Worm (Caenorhabditis elegans): Measurements from ENCODE around the gene fat-3.

The fat-3 gene

ce11 chrIV:9803544-9803943 is 721 bp downstream of the fat-3 start (continued):
- TF ChIP-seq lsy-2 (tag; optimal IDR thresholded peaks at IDR 0.05) (peak in 1 of 2 experiments; percentile 71), nhr-111 (GFP tag; optimal IDR thresholded peaks at IDR 0.05) (no peak), dve-1 (tag; optimal IDR thresholded peaks at IDR 0.05; ENCODE audit: insufficient read depth) (peak; percentile 85), Y5F2A.4 (GFP tag; optimal IDR thresholded peaks at IDR 0.05) (no peak), ceh-20 (GFP tag; IDR thresholded peaks at IDR 0.05) (no peak), mes-2 (tag; optimal IDR thresholded peaks at IDR 0.05; ENCODE audit: poor library complexity, severe bottlenecking) (peak; percentile 72), lin-13 (GFP tag; optimal IDR thresholded peaks at IDR 0.05) (peak; percentile 44), madf-5 (GFP tag; IDR thresholded peaks at IDR 0.05) (no peak), lin-15B (tag; optimal IDR thresholded peaks at IDR 0.05) (no peak), Y48G9A.11 (GFP tag; IDR thresholded peaks at IDR 0.05) (no peak), dmd-8 (GFP tag; IDR thresholded peaks at IDR 0.05) (no peak), spr-1 (tag; optimal IDR thresholded peaks at IDR 0.05) (no peak), R02D3.7 (tag; optimal IDR thresholded peaks at IDR 0.05) (no peak), unc-62 (GFP tag; optimal IDR thresholded peaks at IDR 0.05 in 1 of 2) (peak in 1 of 2 experiments; percentile 97), unc-62 (tag; optimal IDR thresholded peaks at IDR 0.05) (no peak), unc-39 (tag; optimal IDR thresholded peaks at IDR 0.05) (no peak), zfp-2 (tag; optimal IDR thresholded peaks at IDR 0.05) (no peak), daf-16 (GFP tag; optimal IDR thresholded peaks at IDR 0.05) (no peak), daf-16 (tag; optimal IDR thresholded peaks at IDR 0.05) (peak; percentile 70), ceh-28 (tag; optimal IDR thresholded peaks at IDR 0.05) (no peak)

ce11 chrIV:9810633-9811032 is 7.8 kb downstream of the fat-3 start, which contains the start of gene dct-15:
TSS of gene dct-15 (minus strand) at chrIV:9810733.
- no peak for TF ChIP-seq hmg-1.1 (GFP tag; IDR thresholded peaks at IDR 0.05)
- TF ChIP-seq skn-1 (tag; optimal IDR thresholded peaks at IDR 0.05) = no peak
- TF ChIP-seq set-16 (GFP tag; IDR thresholded peaks at IDR 0.05) = no peak
- no peak for TF ChIP-seq T26A8.4 (GFP tag; IDR thresholded peaks at IDR 0.05)
- TF ChIP-seq snpc-4 (tag; optimal IDR thresholded peaks at IDR 0.05) = no peak
- TF ChIP-seq F10B5.3 (tag; optimal IDR thresholded peaks at IDR 0.05) = no peak
- no peak for TF ChIP-seq duxl-1 (tag; optimal IDR thresholded peaks at IDR 0.05; ENCODE audit: poor library complexity)
- no peak for TF ChIP-seq unc-62 (GFP tag; optimal IDR thresholded peaks at IDR 0.05 in 1 of 2)
- no peak for TF ChIP-seq unc-62 (tag; optimal IDR thresholded peaks at IDR 0.05)
- no peak for TF ChIP-seq Y48G9A.11 (GFP tag; IDR thresholded peaks at IDR 0.05)

- TF ChIP-seq aha-1 (tag) (peak; percentile 63), nhr-25 (tag; optimal IDR thresholded peaks at IDR 0.05; ENCODE audit: borderline replicate concordance, insufficient read depth) (no peak)
Measured at ce11 chrIV:9811487-9811886, 8.7 kb downstream of the fat-3 start.

- TF ChIP-seq egl-43 (GFP tag; IDR thresholded peaks at IDR 0.05) (no peak), arid-1 (GFP tag; conservative IDR thresholded peaks at IDR 0.05) (no peak), Y105C5A.15 (GFP tag; IDR thresholded peaks at IDR 0.05) (no peak), F44E2.7 (GFP tag; IDR thresholded peaks at IDR 0.05) (no peak), mdt-29 (GFP tag; IDR thresholded peaks at IDR 0.05) (no peak), fos-1 (tag; optimal IDR thresholded peaks at IDR 0.05) (no peak), aha-1 (tag) (no peak)
Measured at ce11 chrIV:9815432-9815831, 12.6 kb downstream of the fat-3 start, which contains the start of gene egl-20. TSS of gene egl-20 (minus strand) at chrIV:9815532.

- TF ChIP-seq rbr-2 (tag; optimal IDR thresholded peaks at IDR 0.05) (no peak), ceh-20 (GFP tag; IDR thresholded peaks at IDR 0.05) (no peak), attf-4 (tag; optimal IDR thresholded peaks at IDR 0.05) (no peak)
Measured at ce11 chrIV:9821621-9822020, 18.8 kb downstream of the fat-3 start, which contains the start of gene col-123. TSS of gene col-123 (plus strand) at chrIV:9821921.
